Worm (Caenorhabditis elegans) whole organism, mixed stage, embryonic: ENCODE measurements around the gene math-31.

Experiments
- M03D4.4 ChIP-seq: sonication (generic microtip); optimal IDR thresholded peaks from 2 replicates; lab custom pipeline; 2017; ENCODE audit warnings: mild to moderate bottlenecking, missing genetic modification characterization, missing compliant biosample characterization
- bed-3 ChIP-seq: fragments of 200-800 bp; sonication (Bioruptor generic); optimal IDR thresholded peaks from 3 replicates; lab custom pipeline; 2018; ENCODE audit warnings: mild to moderate bottlenecking, missing genetic modification characterization, moderate library complexity, missing compliant biosample characterization
- blmp-1 ChIP-seq: fragments of 150-350 bp; optimal IDR thresholded peaks from 2 replicates; lab custom pipeline; 2014; ENCODE audit warnings: missing biosample characterization, missing genetic modification characterization
- ceh-39 ChIP-seq: fragments of 150-350 bp; optimal IDR thresholded peaks from 2 replicates; lab custom pipeline; 2014; ENCODE audit warnings: missing biosample characterization, missing genetic modification characterization
- ceh-43 ChIP-seq: fragments of 200-800 bp; sonication (Bioruptor generic); optimal IDR thresholded peaks from 2 replicates; lab custom pipeline; 2018; ENCODE audit warnings: mild to moderate bottlenecking, missing genetic modification characterization, moderate library complexity, missing compliant biosample characterization
- ceh-83 ChIP-seq: fragments of 200-800 bp; sonication (Bioruptor generic); optimal IDR thresholded peaks from 2 replicates; lab custom pipeline; 2018; ENCODE audit warnings: mild to moderate bottlenecking, missing genetic modification characterization, missing compliant biosample characterization
- ces-1 ChIP-seq: fragments of 150-350 bp; optimal IDR thresholded peaks from 2 replicates; lab custom pipeline; 2014; ENCODE audit warnings: missing biosample characterization, missing genetic modification reagents, missing genetic modification characterization
- cnd-1 ChIP-seq: fragments of 200-800 bp; sonication (Bioruptor generic); optimal IDR thresholded peaks from 2 replicates; lab custom pipeline; 2018; ENCODE audit warnings: mild to moderate bottlenecking, missing genetic modification characterization, missing compliant biosample characterization
- drap-1 ChIP-seq: fragments of 200-800 bp; sonication (Bioruptor generic); optimal IDR thresholded peaks from 3 replicates; lab custom pipeline; 2018; ENCODE audit warnings: mild to moderate bottlenecking, missing genetic modification characterization, missing compliant biosample characterization
- elt-1 ChIP-seq: sonication (generic microtip); optimal IDR thresholded peaks from 2 replicates; lab custom pipeline; 2017; ENCODE audit warnings: missing genetic modification characterization, mild to moderate bottlenecking, missing compliant biosample characterization, antibody characterized with exemption, moderate library complexity, borderline replicate concordance; ENCODE audit not compliant: insufficient read depth
- elt-3 ChIP-seq: fragments of 150-350 bp; optimal IDR thresholded peaks from 2 replicates; lab custom pipeline; 2014; ENCODE audit warnings: missing biosample characterization, missing genetic modification characterization
- flh-1 ChIP-seq: fragments of 200-800 bp; sonication (Bioruptor generic); optimal IDR thresholded peaks from 2 replicates; lab custom pipeline; 2018; ENCODE audit warnings: mild to moderate bottlenecking, missing genetic modification characterization, moderate library complexity, missing compliant biosample characterization
- ham-2 ChIP-seq: fragments of 200-800 bp; sonication (Bioruptor generic); optimal IDR thresholded peaks from 2 replicates; lab custom pipeline; 2018; ENCODE audit warnings: mild to moderate bottlenecking, missing genetic modification characterization, missing compliant biosample characterization
- hlh-1 ChIP-seq: fragments of 150-350 bp; optimal IDR thresholded peaks from 2 replicates; lab custom pipeline; 2014; ENCODE audit warnings: missing biosample characterization, missing genetic modification reagents, missing genetic modification characterization
- lin-13 ChIP-seq: fragments of 150-350 bp; optimal IDR thresholded peaks from 2 replicates; lab custom pipeline; 2014; ENCODE audit warnings: missing biosample characterization, missing genetic modification characterization
- lin-32 ChIP-seq: fragments of 200-800 bp; sonication (Bioruptor generic); optimal IDR thresholded peaks from 2 replicates; lab custom pipeline; 2018; ENCODE audit warnings: mild to moderate bottlenecking, missing genetic modification characterization, missing compliant biosample characterization
- mab-5 ChIP-seq: fragments of 150-350 bp; optimal IDR thresholded peaks from 2 replicates; lab custom pipeline; 2014; ENCODE audit warnings: missing biosample characterization, missing genetic modification characterization
- mep-1 ChIP-seq: fragments of 150-350 bp; optimal IDR thresholded peaks from 2 replicates; lab custom pipeline; 2017; ENCODE audit warnings: missing biosample characterization, missing genetic modification reagents, missing genetic modification characterization, inconsistent platforms
- mls-2 ChIP-seq: sonication (generic microtip); optimal IDR thresholded peaks from 2 replicates; lab custom pipeline; 2016; ENCODE audit warnings: mild to moderate bottlenecking, missing genetic modification characterization, moderate library complexity, missing compliant biosample characterization
- nhr-12 ChIP-seq: fragments of 150-350 bp; optimal IDR thresholded peaks from 2 replicates; lab custom pipeline; 2014; ENCODE audit warnings: missing biosample characterization, missing genetic modification characterization
- nhr-2 ChIP-seq: fragments of 150-350 bp; optimal IDR thresholded peaks from 2 replicates; lab custom pipeline; 2014; ENCODE audit warnings: missing biosample characterization, missing genetic modification characterization
- nhr-237 ChIP-seq: fragments of 150-350 bp; optimal IDR thresholded peaks from 2 replicates; lab custom pipeline; 2014; ENCODE audit warnings: missing biosample characterization, missing genetic modification characterization
- nhr-28 ChIP-seq: fragments of 150-350 bp; optimal IDR thresholded peaks from 2 replicates; lab custom pipeline; 2014; ENCODE audit warnings: missing biosample characterization, missing genetic modification characterization
- nhr-76 ChIP-seq: sonication (generic microtip); optimal IDR thresholded peaks from 2 replicates; lab custom pipeline; 2017; ENCODE audit warnings: missing biosample characterization, missing genetic modification characterization
- pha-4 ChIP-seq: fragments of 150-350 bp; optimal IDR thresholded peaks from 2 replicates; lab custom pipeline; 2018; ENCODE audit warnings: missing biosample characterization, missing genetic modification reagents, missing genetic modification characterization
- snpc-4 ChIP-seq: fragments of 150-350 bp; optimal IDR thresholded peaks from 2 replicates; lab custom pipeline; 2014; ENCODE audit warnings: missing biosample characterization, missing genetic modification characterization
- tbx-8 ChIP-seq: fragments of 200-800 bp; sonication (Bioruptor generic); optimal IDR thresholded peaks from 2 replicates; lab custom pipeline; 2018; ENCODE audit warnings: mild to moderate bottlenecking, missing genetic modification characterization, moderate library complexity, missing compliant biosample characterization
- unc-120 ChIP-seq: sonication (generic microtip); optimal IDR thresholded peaks from 2 replicates; lab custom pipeline; 2017; ENCODE audit warnings: missing genetic modification characterization, missing compliant biosample characterization; ENCODE audit not compliant: poor library complexity, severe bottlenecking
- unc-39 ChIP-seq: fragments of 150-350 bp; optimal IDR thresholded peaks from 2 replicates; lab custom pipeline; 2014; ENCODE audit warnings: missing biosample characterization, missing genetic modification characterization
- unc-62 ChIP-seq: fragments of 150-350 bp; optimal IDR thresholded peaks from 2 replicates; lab custom pipeline; 2014; ENCODE audit warnings: missing biosample characterization, missing genetic modification reagents, missing genetic modification characterization
- zip-8 ChIP-seq: fragments of 150-350 bp; optimal IDR thresholded peaks from 2 replicates; lab custom pipeline; 2014; ENCODE audit warnings: missing biosample characterization, missing genetic modification characterization
- ztf-11 ChIP-seq: fragments of 150-350 bp; optimal IDR thresholded peaks from 2 replicates; lab custom pipeline; 2014; ENCODE audit warnings: missing biosample characterization, missing genetic modification characterization

The math-31 gene

ce11 chrII:1890682-1891081 lies 22.0 kb downstream of the math-31 start, which contains the start of gene math-9:
Gene math-9, minus strand, starts transcription at chrII:1890782.
- TF ChIP-seq nhr-76 (tag; lab: Kevin White, UChicago) (no peak), pha-4 (tag; lab: Kevin White, UChicago) (no peak), nhr-2 (tag; lab: Kevin White, UChicago) (no peak), nhr-12 (tag; lab: Kevin White, UChicago) (no peak), mab-5 (tag; lab: Kevin White, UChicago) (no peak), M03D4.4 (tag; lab: Kevin White, UChicago) (no peak), elt-3 (no peak), unc-39 (tag; lab: Kevin White, UChicago) (no peak), bed-3 (GFP tag; lab: Kevin White, UChicago) (no peak), lin-13 (tag; lab: Kevin White, UChicago) (no peak), ceh-83 (GFP tag; lab: Kevin White, UChicago) (no peak), nhr-28 (tag; lab: Kevin White, UChicago) (no peak), mls-2 (tag; lab: Kevin White, UChicago) (no peak), flh-1 (GFP tag; lab: Kevin White, UChicago) (no peak), drap-1 (GFP tag; lab: Kevin White, UChicago) (no peak), zip-8 (no peak), hlh-1 (tag; lab: Kevin White, UChicago) (no peak), ceh-43 (no peak), snpc-4 (tag; lab: Kevin White, UChicago) (no peak), nhr-237 (tag; lab: Kevin White, UChicago) (no peak)
- TF ChIP-seq, all 35 proteins: peak for 0

DNA sequence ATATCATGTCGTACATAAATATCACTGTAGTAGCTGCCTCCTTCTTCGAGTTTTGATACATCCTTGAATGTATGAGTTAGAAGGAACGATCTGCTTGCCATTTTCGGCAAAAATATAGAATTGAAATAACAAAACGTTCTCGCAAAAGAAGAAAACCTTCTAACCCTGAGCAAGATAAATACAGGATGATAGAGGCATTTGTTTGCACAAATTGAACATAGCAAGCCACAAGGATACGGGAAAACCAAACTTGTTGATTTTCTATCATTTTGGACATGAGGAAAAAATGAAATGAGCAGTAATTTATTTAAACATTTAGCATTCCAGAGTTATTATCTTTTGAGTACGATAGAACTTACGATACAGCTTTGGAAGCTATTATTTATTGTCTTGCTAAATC lies 23.6 kb downstream of the math-31 start, which contains the start of gene math-8:
math-8 (minus strand) TSS at position 101 of the 400 bp plus-strand sequence.
- TF ChIP-seq nhr-12 (tag; lab: Kevin White, UChicago) (no peak), unc-120 (tag; lab: Kevin White, UChicago) (no peak), mls-2 (tag; lab: Kevin White, UChicago) (no peak), M03D4.4 (tag; lab: Kevin White, UChicago) (no peak), ham-2 (GFP tag; lab: Kevin White, UChicago) (no peak), snpc-4 (tag; lab: Kevin White, UChicago) (no peak), nhr-28 (tag; lab: Kevin White, UChicago) (no peak), ces-1 (GFP tag; lab: Kevin White, UChicago) (no peak), drap-1 (GFP tag; lab: Kevin White, UChicago) (no peak), ztf-11 (tag; lab: Kevin White, UChicago) (no peak), ceh-39 (tag; lab: Kevin White, UChicago) (no peak), hlh-1 (tag; lab: Kevin White, UChicago) (no peak)

DNA sequence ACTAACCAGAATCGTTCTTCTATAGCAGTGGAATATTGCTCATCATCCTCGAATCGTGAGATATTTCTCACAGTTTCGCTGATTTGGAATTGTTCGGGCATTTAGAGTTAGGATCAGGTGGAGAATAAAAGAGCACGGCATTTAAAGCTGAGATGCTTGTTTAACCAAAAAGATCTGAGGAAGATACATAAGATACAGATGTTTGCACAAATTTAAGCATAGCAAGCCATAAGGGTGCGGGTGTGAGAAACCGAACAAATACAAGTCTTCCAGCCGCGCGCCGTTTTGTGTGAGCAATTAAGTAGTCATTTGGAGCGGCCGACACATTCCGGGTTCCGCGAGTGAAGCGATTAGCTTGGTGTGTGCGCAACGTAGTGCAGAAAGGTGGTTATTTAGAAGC lies 26.3 kb downstream of the math-31 start, which contains the start of gene math-7:
math-7 (minus strand) TSS at position 101 of the 400 bp plus-strand sequence.
- TF ChIP-seq elt-1 (tag; lab: Kevin White, UChicago) (no peak), ces-1 (GFP tag; lab: Kevin White, UChicago) (no peak), tbx-8 (GFP tag; lab: Kevin White, UChicago) (no peak), flh-1 (GFP tag; lab: Kevin White, UChicago) (no peak)

ce11 chrII:1884635-1885034 lies 28.0 kb downstream of the math-31 start, which contains the start of gene math-6:
Gene math-6, minus strand, starts transcription at chrII:1884735.
- TF ChIP-seq mls-2 (tag; lab: Kevin White, UChicago), result no peak
- TF ChIP-seq unc-62 (GFP tag; lab: Kevin White, UChicago), result no peak
- TF ChIP-seq nhr-76 (tag; lab: Kevin White, UChicago), result no peak
- no peak for TF ChIP-seq nhr-2 (tag; lab: Kevin White, UChicago)
- TF ChIP-seq mep-1 (tag; lab: Kevin White, UChicago), result no peak
- no peak for TF ChIP-seq ces-1 (GFP tag; lab: Kevin White, UChicago)
- no peak for TF ChIP-seq blmp-1
- no peak for TF ChIP-seq hlh-1 (tag; lab: Kevin White, UChicago)
- no peak for TF ChIP-seq cnd-1 (tag; lab: Kevin White, UChicago)
- no peak for TF ChIP-seq drap-1 (GFP tag; lab: Kevin White, UChicago)
- no peak for TF ChIP-seq nhr-237 (tag; lab: Kevin White, UChicago)
- TF ChIP-seq nhr-12 (tag; lab: Kevin White, UChicago), result no peak
- no peak for TF ChIP-seq lin-13 (tag; lab: Kevin White, UChicago)
- no peak for TF ChIP-seq unc-120 (tag; lab: Kevin White, UChicago)
- no peak for TF ChIP-seq lin-32 (GFP tag; lab: Kevin White, UChicago)
- TF ChIP-seq pha-4 (tag; lab: Kevin White, UChicago), result no peak
- TF ChIP-seq ceh-39 (tag; lab: Kevin White, UChicago), result no peak
- TF ChIP-seq elt-3, result no peak
- TF ChIP-seq unc-39 (tag; lab: Kevin White, UChicago), result no peak
